Fruit fly (Drosophila melanogaster) S2 (cell line): ENCODE measurements around the gene CG31191.

Source experiments
- CG8478 ChIP-seq: fragments of >200 bp; optimal IDR thresholded peaks from 2 replicates; lab custom pipeline; 2018
- CTCF ChIP-seq, 2 experiments: fragments of >200 bp; optimal IDR thresholded peaks; 2 replicates each; lab custom pipeline; 2018

DNA sequence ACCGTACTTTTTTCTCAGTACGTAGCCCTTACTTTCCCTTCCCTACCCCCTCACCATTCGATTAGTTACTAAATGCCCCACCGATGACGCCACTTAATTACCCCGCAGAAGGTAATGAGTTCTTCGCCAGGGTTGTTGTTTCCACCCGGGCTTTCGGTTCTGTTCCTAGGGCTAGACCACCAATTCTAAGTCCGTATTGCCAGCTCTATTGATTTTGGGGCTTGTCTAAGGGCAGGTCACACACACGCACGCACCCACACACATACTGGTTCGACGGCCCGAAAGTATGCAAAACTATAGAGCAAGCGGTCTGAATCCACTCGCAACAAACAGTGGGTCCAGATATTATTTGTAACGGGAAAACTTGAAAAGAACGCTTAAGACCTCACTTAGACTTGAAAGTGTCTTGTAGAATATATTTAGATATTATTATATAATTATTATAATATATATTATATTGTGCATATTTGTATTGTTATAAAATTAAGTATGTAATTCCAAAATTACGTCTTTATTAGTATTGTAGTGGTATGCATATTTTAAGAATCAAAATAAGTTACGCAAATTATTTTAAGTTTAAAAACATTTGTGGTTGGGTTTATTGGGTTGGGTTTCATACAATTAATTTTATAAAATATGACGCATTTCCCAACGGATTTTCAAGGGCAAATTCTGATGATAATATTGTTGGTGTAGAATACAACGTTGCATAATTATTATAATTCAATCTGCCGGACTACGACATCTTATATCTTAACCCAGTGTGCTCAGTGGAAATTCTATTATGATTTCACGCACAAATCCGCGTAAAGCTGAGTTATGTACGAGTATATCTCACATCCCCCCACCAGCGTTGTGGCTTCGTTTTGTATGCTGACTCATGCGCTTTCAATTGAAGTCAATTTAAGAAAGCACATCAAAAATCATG lies 4.7 kb upstream of the CG31191 start:
- peak; percentile 66 to 76 for TF ChIP-seq CTCF (optimal IDR thresholded peaks at IDR 0.05; lab: Kevin White, UChicago)
- no peak for TF ChIP-seq CG8478
